Worm (Caenorhabditis elegans) whole organism, midembryonic: ENCODE measurements around the gene snu-23.
A peak's percentile ranks its signal among the peaks of the same experiment; 100 is the strongest.

ENCODE experiments used
- T22C8.4 ChIP-seq: fragments of 200-800 bp; sonication (Bioruptor generic); IDR thresholded peaks from 2 replicates; pipeline ENCODE4 v1.3.6; 2022; ENCODE audit warnings: missing genetic modification characterization, missing compliant biosample characterization
- cog-1 ChIP-seq: sonication (generic microtip); optimal IDR thresholded peaks from 2 replicates; lab custom pipeline; 2016; ENCODE audit warnings: missing genetic modification characterization, missing compliant biosample characterization
- flt-1 ChIP-seq: fragments of 200-800 bp; sonication (Bioruptor generic); IDR thresholded peaks from 2 replicates; pipeline ENCODE4 v1.3.6; 2022; ENCODE audit warnings: missing genetic modification characterization, missing compliant biosample characterization
- klf-2 ChIP-seq: fragments of 200-800 bp; sonication (Bioruptor generic); conservative IDR thresholded peaks from 2 replicates; pipeline ENCODE4 v1.3.6; 2022; ENCODE audit warnings: missing genetic modification reagents, missing genetic modification characterization, missing compliant biosample characterization
- med-1 ChIP-seq: sonication (generic microtip); optimal IDR thresholded peaks from 2 replicates; lab custom pipeline; 2017; ENCODE audit warnings: missing genetic modification characterization, mild to moderate bottlenecking, missing compliant biosample characterization, antibody characterized with exemption, missing genetic modification reagents; ENCODE audit not compliant: insufficient read depth
- ref-1 ChIP-seq: fragments of 200-800 bp; sonication (Bioruptor generic); conservative IDR thresholded peaks from 2 replicates; pipeline ENCODE4 v1.3.6; 2022; ENCODE audit warnings: missing genetic modification reagents, missing genetic modification characterization, missing compliant biosample characterization
- tab-1 ChIP-seq: fragments of 200-800 bp; sonication (Bioruptor generic); IDR thresholded peaks from 2 replicates; pipeline ENCODE4 v1.3.6; 2022; ENCODE audit warnings: missing genetic modification characterization, missing compliant biosample characterization
- ztf-23 ChIP-seq: fragments of 200-800 bp; sonication (Bioruptor generic); IDR thresholded peaks from 2 replicates; pipeline ENCODE4 v1.3.6; 2022; ENCODE audit warnings: missing genetic modification reagents, missing genetic modification characterization, missing compliant biosample characterization
- ztf-29 ChIP-seq: fragments of 200-800 bp; sonication (Bioruptor generic); IDR thresholded peaks from 2 replicates; pipeline ENCODE4 v1.3.6; 2022; ENCODE audit warnings: missing genetic modification reagents, missing genetic modification characterization, missing compliant biosample characterization

snu-23 gene

ce11 chrIII:7780566-7781238 is 10.8 kb upstream of the snu-23 start:
- TF ChIP-seq klf-2 (GFP tag; lab: Robert Waterston, UW) = no peak
- no peak for TF ChIP-seq flt-1 (GFP tag; lab: Robert Waterston, UW)
- no peak for TF ChIP-seq ztf-23
- no peak for TF ChIP-seq ref-1 (GFP tag; lab: Robert Waterston, UW)
- TF ChIP-seq T22C8.4 (GFP tag; lab: Robert Waterston, UW) = no peak
- no peak for TF ChIP-seq med-1 (GFP tag; lab: Kevin White, UChicago)
- TF ChIP-seq cog-1 (tag; lab: Kevin White, UChicago) = no peak

ce11 chrIII:7779313-7779712 is 9.4 kb upstream of the snu-23 start:
- TF ChIP-seq ztf-29 (GFP tag; lab: Robert Waterston, UW) (no peak), ztf-23 (no peak), T22C8.4 (GFP tag; lab: Robert Waterston, UW) (no peak), cog-1 (tag; lab: Kevin White, UChicago) (no peak), ref-1 (GFP tag; lab: Robert Waterston, UW) (no peak), klf-2 (GFP tag; lab: Robert Waterston, UW) (no peak), flt-1 (GFP tag; lab: Robert Waterston, UW) (no peak), med-1 (GFP tag; lab: Kevin White, UChicago) (no peak), tab-1 (no peak)

ce11 chrIII:7778530-7778929 is 8.6 kb upstream of the snu-23 start:
- TF ChIP-seq tab-1 (no peak), ztf-29 (GFP tag; lab: Robert Waterston, UW) (no peak), klf-2 (GFP tag; lab: Robert Waterston, UW) (no peak), cog-1 (tag; lab: Kevin White, UChicago) (no peak)

- TF ChIP-seq klf-2 (GFP tag; lab: Robert Waterston, UW) (no peak), ref-1 (GFP tag; lab: Robert Waterston, UW) (no peak), cog-1 (tag; lab: Kevin White, UChicago) (no peak), T22C8.4 (GFP tag; lab: Robert Waterston, UW) (no peak), flt-1 (GFP tag; lab: Robert Waterston, UW) (no peak), tab-1 (no peak), med-1 (GFP tag; lab: Kevin White, UChicago) (no peak), ztf-29 (GFP tag; lab: Robert Waterston, UW) (no peak), ztf-23 (no peak)
Observed at ce11 chrIII:7775983-7776440, 6.1 kb upstream of the snu-23 start, which contains the start of gene bath-15. Gene bath-15, minus strand, starts transcription at chrIII:7776033.

- TF ChIP-seq med-1 (GFP tag; lab: Kevin White, UChicago) (no peak), klf-2 (GFP tag; lab: Robert Waterston, UW) (no peak), flt-1 (GFP tag; lab: Robert Waterston, UW) (no peak)
Observed at ce11 chrIII:7773791-7774190, 3.9 kb upstream of the snu-23 start.

- TF ChIP-seq ztf-29 (GFP tag; lab: Robert Waterston, UW) (no peak), flt-1 (GFP tag; lab: Robert Waterston, UW) (no peak), cog-1 (tag; lab: Kevin White, UChicago) (no peak), med-1 (GFP tag; lab: Kevin White, UChicago) (no peak), ztf-23 (no peak), tab-1 (no peak), ref-1 (GFP tag; lab: Robert Waterston, UW) (no peak), T22C8.4 (GFP tag; lab: Robert Waterston, UW) (no peak), klf-2 (GFP tag; lab: Robert Waterston, UW) (no peak)
Observed at ce11 chrIII:7772901-7773300, 3.0 kb upstream of the snu-23 start, which contains the start of the genes ZK686.6 and ZK686.1. Gene ZK686.6, minus strand, starts transcription at chrIII:7773001. Gene ZK686.1, plus strand, starts transcription at chrIII:7773134.

- TF ChIP-seq ztf-23 (no peak), cog-1 (tag; lab: Kevin White, UChicago) (no peak), T22C8.4 (GFP tag; lab: Robert Waterston, UW) (no peak), med-1 (GFP tag; lab: Kevin White, UChicago) (no peak), flt-1 (GFP tag; lab: Robert Waterston, UW) (no peak), ztf-29 (GFP tag; lab: Robert Waterston, UW) (no peak), ref-1 (GFP tag; lab: Robert Waterston, UW) (no peak), tab-1 (no peak), klf-2 (GFP tag; lab: Robert Waterston, UW) (no peak)
Observed at ce11 chrIII:7768963-7769362, 957 bp downstream of the snu-23 start, which contains the start of gene ZK686.3. Gene ZK686.3, minus strand, starts transcription at chrIII:7769063.

ce11 chrIII:7767415-7767814 is 2.5 kb downstream of the snu-23 start, which contains the start of gene ZK686.5:
Gene ZK686.5, minus strand, starts transcription at chrIII:7767515.
- TF ChIP-seq flt-1 (GFP tag; lab: Robert Waterston, UW) (no peak), T22C8.4 (GFP tag; lab: Robert Waterston, UW) (no peak), cog-1 (tag; lab: Kevin White, UChicago) (no peak), ref-1 (GFP tag; lab: Robert Waterston, UW) (no peak), med-1 (GFP tag; lab: Kevin White, UChicago) (no peak), klf-2 (GFP tag; lab: Robert Waterston, UW) (no peak), ztf-23 (no peak), ztf-29 (GFP tag; lab: Robert Waterston, UW) (no peak), tab-1 (no peak)

- TF ChIP-seq cog-1 (tag; lab: Kevin White, UChicago) (no peak), ztf-29 (GFP tag; lab: Robert Waterston, UW) (no peak), med-1 (GFP tag; lab: Kevin White, UChicago) (no peak), T22C8.4 (GFP tag; lab: Robert Waterston, UW) (peak; percentile 55), ref-1 (GFP tag; lab: Robert Waterston, UW) (no peak), klf-2 (GFP tag; lab: Robert Waterston, UW) (no peak), flt-1 (GFP tag; lab: Robert Waterston, UW) (0 out of 2 replicates have a peak, but pooled peaks have one; percentile 19), ztf-23 (no peak)
Observed at ce11 chrIII:7765974-7766373, 3.9 kb downstream of the snu-23 start, which contains the start of gene ZK686.2. Gene ZK686.2, minus strand, starts transcription at chrIII:7766052.
